Fruit fly (Drosophila melanogaster) whole organism: Measurements from ENCODE around the gene TM9SF4.

ENCODE experiments used
- CG8478 ChIP-seq: fragments of >200 bp; optimal IDR thresholded peaks from 2 replicates; lab custom pipeline; 2018; ENCODE audit warnings: inconsistent platforms
- Dll ChIP-seq: fragments of >200 bp; optimal IDR thresholded peaks from 2 replicates; lab custom pipeline; 2017
- EcR ChIP-seq, 2 experiments: fragments of >200 bp; optimal IDR thresholded peaks; 2 replicates each; lab custom pipeline; 2017; ENCODE audit warnings: missing biosample characterization in 2 of 2, missing genetic modification characterization in 2 of 2, missing genetic modification reagents in 2 of 2
- pan ChIP-seq: fragments of >200 bp; optimal IDR thresholded peaks from 2 replicates; lab custom pipeline; 2017
- psq ChIP-seq: fragments of >200 bp; optimal IDR thresholded peaks from 2 replicates; lab custom pipeline; 2017
- usp ChIP-seq: fragments of >200 bp; optimal IDR thresholded peaks from 2 replicates; lab custom pipeline; 2017; ENCODE audit warnings: missing biosample characterization, missing genetic modification characterization, mixed read lengths

TM9SF4 gene

dm6 chr2L:13779162-13779561 is 32.4 kb downstream of the TM9SF4 start:
- no peak for TF ChIP-seq Dll
- TF ChIP-seq CG8478 (lab: Kevin White, UChicago) = no peak
- no peak for TF ChIP-seq usp (GFP tag; lab: Kevin White, UChicago)
- no peak for TF ChIP-seq pan (lab: Kevin White, UChicago)
- no peak for TF ChIP-seq EcR (GFP tag; optimal IDR thresholded peaks at IDR 0.05; lab: Kevin White, UChicago)
- no peak for TF ChIP-seq psq (lab: Kevin White, UChicago)

- no peak for TF ChIP-seq psq (lab: Kevin White, UChicago)
- no peak for TF ChIP-seq pan (lab: Kevin White, UChicago)
- TF ChIP-seq usp (GFP tag; lab: Kevin White, UChicago) = no peak
- TF ChIP-seq EcR (GFP tag; optimal IDR thresholded peaks at IDR 0.05; lab: Kevin White, UChicago) = no peak
- TF ChIP-seq CG8478 (lab: Kevin White, UChicago) = no peak
- no peak for TF ChIP-seq Dll
These were observed 33.0 kb downstream of the TM9SF4 start for dm6 chr2L:13779795-13780108.

dm6 chr2L:13780109-13780947 is 33.6 kb downstream of the TM9SF4 start, which contains the start of the genes CG9008 and p38b:
TSS of gene CG9008 (minus strand) at chr2L:13780165.
TSS of gene p38b (plus strand) at chr2L:13780689.
- TF ChIP-seq Dll (no peak), psq (lab: Kevin White, UChicago) (no peak), usp (GFP tag; lab: Kevin White, UChicago) (no peak), pan (lab: Kevin White, UChicago) (no peak), CG8478 (lab: Kevin White, UChicago) (no peak), EcR (GFP tag; optimal IDR thresholded peaks at IDR 0.05; lab: Kevin White, UChicago) (no peak)

dm6 chr2L:13783264-13784154 is 36.8 kb downstream of the TM9SF4 start, which contains the start of gene Eato:
TSS of gene Eato (plus strand) at chr2L:13784084.
- TF ChIP-seq usp (GFP tag; lab: Kevin White, UChicago) (no peak), psq (lab: Kevin White, UChicago) (no peak), CG8478 (lab: Kevin White, UChicago) (no peak), EcR (GFP tag; optimal IDR thresholded peaks at IDR 0.05; lab: Kevin White, UChicago) (no peak), pan (lab: Kevin White, UChicago) (no peak), Dll (no peak)

- TF ChIP-seq pan (lab: Kevin White, UChicago) = no peak
- TF ChIP-seq CG8478 (lab: Kevin White, UChicago) = no peak
- TF ChIP-seq EcR (GFP tag; optimal IDR thresholded peaks at IDR 0.05; lab: Kevin White, UChicago) = no peak
- TF ChIP-seq Dll = no peak
- no peak for TF ChIP-seq psq (lab: Kevin White, UChicago)
- TF ChIP-seq usp (GFP tag; lab: Kevin White, UChicago) = no peak
These were observed 37.5 kb downstream of the TM9SF4 start, which contains the start of gene CG16890 for dm6 chr2L:13784155-13784681. TSS of gene CG16890 (minus strand) at chr2L:13784338.

- TF ChIP-seq CG8478 (lab: Kevin White, UChicago) (no peak), Dll (no peak), usp (GFP tag; lab: Kevin White, UChicago) (no peak), EcR (GFP tag; optimal IDR thresholded peaks at IDR 0.05; lab: Kevin White, UChicago) (no peak), psq (lab: Kevin White, UChicago) (no peak), pan (lab: Kevin White, UChicago) (no peak)
These were observed 44.0 kb downstream of the TM9SF4 start, which contains the start of gene CG16863 for dm6 chr2L:13790715-13791114. TSS of gene CG16863 (plus strand) at chr2L:13790959.

- TF ChIP-seq pan (lab: Kevin White, UChicago) (no peak), EcR (GFP tag; optimal IDR thresholded peaks at IDR 0.05; lab: Kevin White, UChicago) (no peak), psq (lab: Kevin White, UChicago) (no peak), usp (GFP tag; lab: Kevin White, UChicago) (no peak), CG8478 (lab: Kevin White, UChicago) (no peak), Dll (no peak)
These were observed 46.7 kb downstream of the TM9SF4 start, which contains the start of gene Sec71 for dm6 chr2L:13793405-13793804. TSS of gene Sec71 (plus strand) at chr2L:13793521.

- TF ChIP-seq Dll = no peak
These were observed 54.4 kb downstream of the TM9SF4 start for dm6 chr2L:13801166-13801565.

- TF ChIP-seq psq (lab: Kevin White, UChicago) = no peak
- TF ChIP-seq usp (GFP tag; lab: Kevin White, UChicago) = no peak
- no peak for TF ChIP-seq Dll
- no peak for TF ChIP-seq EcR (GFP tag; optimal IDR thresholded peaks at IDR 0.05; lab: Kevin White, UChicago)
- no peak for TF ChIP-seq pan (lab: Kevin White, UChicago)
- TF ChIP-seq CG8478 (lab: Kevin White, UChicago) = no peak
These were observed 55.4 kb downstream of the TM9SF4 start for dm6 chr2L:13802075-13802639.

- TF ChIP-seq EcR (GFP tag; optimal IDR thresholded peaks at IDR 0.05; lab: Kevin White, UChicago) (no peak), Dll (no peak), psq (lab: Kevin White, UChicago) (no peak), CG8478 (lab: Kevin White, UChicago) (no peak), pan (lab: Kevin White, UChicago) (no peak), usp (GFP tag; lab: Kevin White, UChicago) (no peak)
These were observed 56.4 kb downstream of the TM9SF4 start, which contains the start of gene CAH1 for dm6 chr2L:13803032-13803661. TSS of gene CAH1 (plus strand) at chr2L:13803626.
